Fruit fly (Drosophila melanogaster) whole organism, adult: ENCODE results near the gene CG9016.
A peak's percentile ranks its signal among the peaks of the same experiment; 100 is the strongest.

ENCODE experiments used
- CG1620 ChIP-seq: fragments of 200-800 bp; sonication (Bioruptor generic); optimal IDR thresholded peaks from 2 replicates; lab custom pipeline; 2016; ENCODE audit warnings: missing biosample characterization, missing genetic modification characterization
- CG5204 ChIP-seq: fragments of 200-800 bp; sonication (Bioruptor generic); optimal IDR thresholded peaks from 2 replicates; lab custom pipeline; 2016; ENCODE audit warnings: missing biosample characterization, missing genetic modification characterization
- CG7045 ChIP-seq: fragments of 200-800 bp; sonication (Bioruptor generic); optimal IDR thresholded peaks from 2 replicates; lab custom pipeline; 2017; ENCODE audit warnings: missing biosample characterization, mild to moderate bottlenecking, missing genetic modification characterization
- Clk ChIP-seq: fragments of 200-800 bp; sonication (Bioruptor generic); optimal IDR thresholded peaks from 2 replicates; lab custom pipeline; 2017; ENCODE audit warnings: missing biosample characterization, missing genetic modification characterization
- Crg-1 ChIP-seq: fragments of 200-800 bp; sonication (Bioruptor generic); optimal IDR thresholded peaks from 2 replicates; lab custom pipeline; 2016; ENCODE audit warnings: missing biosample characterization, missing genetic modification characterization
- Mnt ChIP-seq: fragments of 200-800 bp; sonication (Bioruptor generic); optimal IDR thresholded peaks from 2 replicates; lab custom pipeline; 2016; ENCODE audit warnings: missing biosample characterization, mild to moderate bottlenecking, missing genetic modification characterization
- bab1 ChIP-seq: fragments of 200-800 bp; sonication (Bioruptor generic); optimal IDR thresholded peaks from 3 replicates; lab custom pipeline; 2019; ENCODE audit warnings: missing biosample characterization, mild to moderate bottlenecking, missing genetic modification characterization, moderate library complexity
- cic ChIP-seq: fragments of 200-800 bp; sonication (Bioruptor generic); optimal IDR thresholded peaks from 2 replicates; lab custom pipeline; 2017; ENCODE audit warnings: missing biosample characterization, mild to moderate bottlenecking, missing genetic modification characterization, moderate library complexity
- kay ChIP-seq: fragments of 200-800 bp; sonication (Bioruptor generic); peaks from one replicate; lab custom pipeline; 2016; ENCODE audit warnings: missing biosample characterization, missing genetic modification characterization, borderline replicate concordance
- ovo ChIP-seq: fragments of 200-800 bp; sonication (Bioruptor generic); optimal IDR thresholded peaks from 2 replicates; lab custom pipeline; 2016; ENCODE audit warnings: missing biosample characterization, missing genetic modification characterization
- pad ChIP-seq: fragments of 200-800 bp; sonication (Bioruptor generic); optimal IDR thresholded peaks from 3 replicates; lab custom pipeline; 2017; ENCODE audit warnings: missing biosample characterization, missing genetic modification characterization, mild to moderate bottlenecking, moderate library complexity, missing genetic modification reagents
- tj ChIP-seq: fragments of 200-800 bp; sonication (Bioruptor generic); optimal IDR thresholded peaks from 3 replicates; lab custom pipeline; 2017; ENCODE audit warnings: missing biosample characterization, mild to moderate bottlenecking, missing genetic modification characterization, moderate library complexity

- TF ChIP-seq kay (GFP tag; lab: Kevin White, UChicago) (no peak), Mnt (GFP tag; lab: Kevin White, UChicago) (peak; percentile 40), CG1620 (no peak), ovo (GFP tag; lab: Kevin White, UChicago) (no peak), Clk (GFP tag; lab: Kevin White, UChicago) (no peak), bab1 (GFP tag; lab: Kevin White, UChicago) (peak; percentile 12), CG7045 (GFP tag; lab: Kevin White, UChicago) (peak; percentile 3), CG5204 (no peak), pad (GFP tag; lab: Kevin White, UChicago) (no peak), Crg-1 (no peak), tj (GFP tag; lab: Kevin White, UChicago) (no peak), cic (peak; percentile 79)
These were observed 21.1 kb upstream of the CG9016 start for dm6 chr2L:5944305-5945282.
